Fruit fly (Drosophila melanogaster) whole organism, embryonic: ENCODE results near the gene barc.

Experiments
- Blimp-1 ChIP-seq: fragments of 200-800 bp; sonication (Bioruptor generic); optimal IDR thresholded peaks from 3 replicates; lab custom pipeline; 2018; ENCODE audit warnings: missing biosample characterization, missing genetic modification characterization, mild to moderate bottlenecking, moderate library complexity, missing genetic modification reagents
- CG10321 ChIP-seq: fragments of 200-800 bp; sonication (Bioruptor generic); IDR thresholded peaks from 2 replicates; pipeline ENCODE4 v1.3.6; 2022; ENCODE audit warnings: missing biosample characterization, missing genetic modification characterization
- CG6813 ChIP-seq: fragments of 200-800 bp; sonication (Bioruptor generic); optimal IDR thresholded peaks from 2 replicates; lab custom pipeline; 2017; ENCODE audit warnings: missing biosample characterization, missing genetic modification characterization, mild to moderate bottlenecking, moderate library complexity, missing genetic modification reagents
- CG8924 ChIP-seq: fragments of 200-800 bp; optimal IDR thresholded peaks from 3 replicates; lab custom pipeline; 2019; ENCODE audit warnings: missing biosample characterization, mild to moderate bottlenecking, missing genetic modification characterization, moderate library complexity
- Doc2 ChIP-seq: fragments of 200-800 bp; sonication (Bioruptor generic); IDR thresholded peaks from 2 replicates; pipeline ENCODE4 v1.3.6; 2022; ENCODE audit warnings: missing biosample characterization, missing genetic modification characterization
- hbn ChIP-seq: fragments of 200-800 bp; sonication (Bioruptor generic); IDR thresholded peaks from 2 replicates; pipeline ENCODE4 v1.3.6; 2022; ENCODE audit warnings: missing biosample characterization, missing genetic modification characterization; ENCODE audit not compliant: partially characterized antibody
- usp ChIP-seq: fragments of >200 bp; optimal IDR thresholded peaks from 2 replicates; lab custom pipeline; 2017; ENCODE audit warnings: missing biosample characterization, missing genetic modification characterization

dm6 chr3L:21433098-21433497 is at the start of gene barc, which contains the start of gene Aef1:
- peak; percentile 80 for TF ChIP-seq hbn (GFP tag; lab: Robert Waterston, UW)
- peak; percentile 83 for TF ChIP-seq CG8924 (tag; lab: Kevin White, UChicago)
- no peak for TF ChIP-seq CG6813 (GFP tag; lab: Kevin White, UChicago)
- peak; percentile 71 for TF ChIP-seq Blimp-1 (GFP tag; lab: Kevin White, UChicago)
- peak; percentile 45; the same call in 1 of the 2 replicates for TF ChIP-seq Doc2 (GFP tag; lab: Robert Waterston, UW)
- no peak for TF ChIP-seq usp (GFP tag; lab: Kevin White, UChicago)
- TF ChIP-seq CG10321 (GFP tag; lab: Robert Waterston, UW), result no peak
